Fruit fly (Drosophila melanogaster) whole organism, embryonic: ENCODE data around the gene CG33158.

Experiments used
- CG10147 ChIP-seq: fragments of 200-800 bp; sonication (Bioruptor generic); optimal IDR thresholded peaks from 2 replicates; lab custom pipeline; 2019; ENCODE audit warnings: missing biosample characterization, mild to moderate bottlenecking, missing genetic modification characterization, moderate library complexity
- CG10267 ChIP-seq: fragments of 200-800 bp; sonication (Bioruptor generic); optimal IDR thresholded peaks from 2 replicates; lab custom pipeline; 2018; ENCODE audit warnings: missing biosample characterization, mild to moderate bottlenecking, missing genetic modification characterization, moderate library complexity
- CG10565 ChIP-seq: fragments of 200-800 bp; sonication (Bioruptor generic); optimal IDR thresholded peaks from 3 replicates; lab custom pipeline; 2016; ENCODE audit warnings: missing biosample characterization, mild to moderate bottlenecking, missing genetic modification characterization
- CG12104 ChIP-seq: fragments of 200-800 bp; sonication (Bioruptor generic); optimal IDR thresholded peaks from 3 replicates; lab custom pipeline; 2016; ENCODE audit warnings: missing biosample characterization, missing genetic modification characterization
- CG12299 ChIP-seq: fragments of 200-800 bp; sonication (Bioruptor generic); optimal IDR thresholded peaks from 2 replicates; lab custom pipeline; 2018; ENCODE audit warnings: missing biosample characterization, mild to moderate bottlenecking, missing genetic modification characterization
- CG14014 ChIP-seq: fragments of 200-800 bp; sonication (Bioruptor generic); IDR thresholded peaks from 2 replicates; pipeline ENCODE4 v1.3.6; 2022; ENCODE audit warnings: missing biosample characterization, missing genetic modification characterization
- CG15269 ChIP-seq: fragments of 200-800 bp; sonication (Bioruptor generic); optimal IDR thresholded peaks from 2 replicates; lab custom pipeline; 2018; ENCODE audit warnings: missing biosample characterization, mild to moderate bottlenecking, missing genetic modification characterization, moderate library complexity
- CG15479 ChIP-seq: fragments of 200-800 bp; sonication (Bioruptor generic); optimal IDR thresholded peaks from 3 replicates; lab custom pipeline; 2019; ENCODE audit warnings: missing biosample characterization, mild to moderate bottlenecking, missing genetic modification characterization, moderate library complexity
- CG16815 ChIP-seq: fragments of 200-800 bp; sonication (Bioruptor generic); optimal IDR thresholded peaks from 3 replicates; lab custom pipeline; 2017; ENCODE audit warnings: missing biosample characterization, mild to moderate bottlenecking, missing genetic modification characterization
- CG17612 ChIP-seq: fragments of 200-800 bp; sonication (Bioruptor generic); IDR thresholded peaks from 2 replicates; pipeline ENCODE4 v1.3.6; 2022; ENCODE audit warnings: missing biosample characterization, missing genetic modification characterization
- CG2712 ChIP-seq: fragments of 200-800 bp; optimal IDR thresholded peaks from 3 replicates; lab custom pipeline; 2019; ENCODE audit warnings: missing biosample characterization, mild to moderate bottlenecking, missing genetic modification characterization, moderate library complexity
- CG5180 ChIP-seq: fragments of 200-800 bp; sonication (Bioruptor generic); optimal IDR thresholded peaks from 3 replicates; lab custom pipeline; 2017; ENCODE audit warnings: missing biosample characterization, missing genetic modification characterization, mild to moderate bottlenecking, moderate library complexity, missing genetic modification reagents
- CG5953 ChIP-seq: fragments of 200-800 bp; sonication (Bioruptor generic); IDR thresholded peaks from 2 replicates; pipeline ENCODE4 v1.3.6; 2022; ENCODE audit warnings: missing biosample characterization, missing genetic modification characterization
- CG7357 ChIP-seq: fragments of 200-800 bp; sonication (Bioruptor generic); IDR thresholded peaks from 3 replicates; pipeline ENCODE4 v1.3.6; 2022; ENCODE audit warnings: missing biosample characterization, missing genetic modification characterization
- Elba2 ChIP-seq: fragments of 200-800 bp; sonication (Bioruptor generic); optimal IDR thresholded peaks from 3 replicates; lab custom pipeline; 2016; ENCODE audit warnings: missing biosample characterization, missing genetic modification characterization
- Hsf ChIP-seq: fragments of 200-800 bp; sonication (Bioruptor generic); optimal IDR thresholded peaks from 3 replicates; lab custom pipeline; 2016; ENCODE audit warnings: missing biosample characterization, missing genetic modification characterization
- MESR4 ChIP-seq: fragments of 200-800 bp; sonication (Bioruptor generic); optimal IDR thresholded peaks from 2 replicates; lab custom pipeline; 2018; ENCODE audit warnings: missing biosample characterization, mild to moderate bottlenecking, missing genetic modification characterization, moderate library complexity
- Med ChIP-seq: fragments of 200-800 bp; sonication (Bioruptor generic); peaks from one replicate; lab custom pipeline; 2016; ENCODE audit warnings: missing biosample characterization, missing genetic modification characterization, mild to moderate bottlenecking, inconsistent platforms, moderate library complexity
- Neu2 ChIP-seq: fragments of 200-800 bp; sonication (Bioruptor generic); optimal IDR thresholded peaks from 3 replicates; lab custom pipeline; 2016; ENCODE audit warnings: missing biosample characterization, missing genetic modification characterization, borderline replicate concordance
- Nf-YA ChIP-seq: fragments of 200-800 bp; sonication (Bioruptor generic); IDR thresholded peaks from 2 replicates; pipeline ENCODE4 v1.3.6; 2022; ENCODE audit warnings: missing biosample characterization, missing genetic modification characterization
- Spps ChIP-seq: fragments of 200-800 bp; sonication (Bioruptor generic); optimal IDR thresholded peaks from 2 replicates; lab custom pipeline; 2018; ENCODE audit warnings: missing biosample characterization, mild to moderate bottlenecking, missing genetic modification characterization
- YL-1 ChIP-seq: fragments of 200-800 bp; sonication (Bioruptor generic); optimal IDR thresholded peaks from 3 replicates; lab custom pipeline; 2017; ENCODE audit warnings: missing biosample characterization, mild to moderate bottlenecking, missing genetic modification characterization
- caup ChIP-seq: fragments of 200-800 bp; sonication (Bioruptor generic); optimal IDR thresholded peaks from 3 replicates; lab custom pipeline; 2017; ENCODE audit warnings: missing biosample characterization, mild to moderate bottlenecking, missing genetic modification characterization, moderate library complexity; ENCODE audit not compliant: severe bottlenecking
- emc ChIP-seq: fragments of 200-800 bp; sonication (Bioruptor generic); optimal IDR thresholded peaks from 2 replicates; lab custom pipeline; 2016; ENCODE audit warnings: missing biosample characterization, missing genetic modification characterization
- gce ChIP-seq: fragments of 200-800 bp; sonication (Bioruptor generic); IDR thresholded peaks from 3 replicates; pipeline ENCODE4 v1.3.6; 2022; ENCODE audit warnings: missing biosample characterization, missing genetic modification characterization
- gfzf ChIP-seq: fragments of 200-800 bp; sonication (Bioruptor generic); optimal IDR thresholded peaks from 2 replicates; lab custom pipeline; 2016; ENCODE audit warnings: missing biosample characterization, mild to moderate bottlenecking, missing genetic modification characterization, moderate library complexity
- grau ChIP-seq: fragments of 200-800 bp; optimal IDR thresholded peaks from 3 replicates; lab custom pipeline; 2019; ENCODE audit warnings: missing biosample characterization, mild to moderate bottlenecking, missing genetic modification characterization, moderate library complexity
- gt ChIP-seq: fragments of 200-800 bp; sonication (Bioruptor generic); IDR thresholded peaks from 2 replicates; pipeline ENCODE4 v1.3.6; 2022; ENCODE audit warnings: missing biosample characterization, missing genetic modification characterization
- insv ChIP-seq, 2 experiments: fragments of 200-800 bp; sonication (Bioruptor generic); optimal IDR thresholded peaks; 3 replicates each; lab custom pipeline; 2016 to 2018; ENCODE audit warnings: missing biosample characterization in 2 of 2, missing genetic modification characterization in 2 of 2
- odd ChIP-seq: fragments of 200-800 bp; sonication (Bioruptor generic); optimal IDR thresholded peaks from 2 replicates; lab custom pipeline; 2017; ENCODE audit warnings: missing biosample characterization, mild to moderate bottlenecking, missing genetic modification characterization
- p53 ChIP-seq: fragments of 200-800 bp; sonication (Bioruptor generic); optimal IDR thresholded peaks from 2 replicates; lab custom pipeline; 2016; ENCODE audit warnings: missing biosample characterization, missing genetic modification characterization
- peb ChIP-seq: fragments of 200-800 bp; sonication (Bioruptor generic); IDR thresholded peaks from 2 replicates; pipeline ENCODE4 v1.3.6; 2022; ENCODE audit warnings: missing biosample characterization, missing genetic modification characterization
- sima ChIP-seq: fragments of 200-800 bp; sonication (Bioruptor generic); optimal IDR thresholded peaks from 2 replicates; lab custom pipeline; 2016; ENCODE audit warnings: missing biosample characterization, missing genetic modification characterization
- slbo ChIP-seq: fragments of 200-800 bp; sonication (Bioruptor generic); IDR thresholded peaks from 2 replicates; pipeline ENCODE4 v1.3.6; 2022; ENCODE audit warnings: missing biosample characterization, missing genetic modification characterization
- sr ChIP-seq: fragments of 200-800 bp; sonication (Bioruptor generic); IDR thresholded peaks from 3 replicates; pipeline ENCODE4 v1.3.6; 2022; ENCODE audit warnings: missing biosample characterization, missing genetic modification characterization
- stwl ChIP-seq: fragments of 200-800 bp; sonication (Bioruptor generic); optimal IDR thresholded peaks from 3 replicates; lab custom pipeline; 2018; ENCODE audit warnings: missing biosample characterization, mild to moderate bottlenecking, missing genetic modification characterization, moderate library complexity
- twi ChIP-seq: fragments of 200-800 bp; optimal IDR thresholded peaks from 2 replicates; lab custom pipeline; 2019; ENCODE audit warnings: missing biosample characterization, mild to moderate bottlenecking, missing genetic modification characterization, moderate library complexity

The CG33158 gene

dm6 chr3L:16419059-16419773, at the start of gene CG33158, which contains the start of gene TyrRS (continued):
- peak; percentile 15 for TF ChIP-seq CG2712 (tag; lab: Kevin White, UChicago)
- no peak for TF ChIP-seq gt (GFP tag; lab: Robert Waterston, UW)
- no peak for TF ChIP-seq Hsf (GFP tag; lab: Kevin White, UChicago)
- TF ChIP-seq CG15479 (GFP tag; lab: Kevin White, UChicago), result peak; percentile 74
- TF ChIP-seq YL-1, result peak; percentile 49
- TF ChIP-seq gce (GFP tag; lab: Robert Waterston, UW), result no peak
- no peak for TF ChIP-seq Spps (tag; lab: Kevin White, UChicago)
- TF ChIP-seq CG10565 (GFP tag; lab: Kevin White, UChicago), result no peak
- no peak for TF ChIP-seq CG17612 (GFP tag; lab: Robert Waterston, UW)
- TF ChIP-seq sima (GFP tag; lab: Kevin White, UChicago), result no peak
- TF ChIP-seq CG15269 (tag; lab: Kevin White, UChicago), result no peak
- no peak for TF ChIP-seq CG12299 (tag; lab: Kevin White, UChicago)
- TF ChIP-seq CG10267 (tag; lab: Kevin White, UChicago), result peak; percentile 28
- no peak for TF ChIP-seq odd
- TF ChIP-seq stwl, result peak; percentile 15
- no peak for TF ChIP-seq CG5180 (GFP tag; lab: Kevin White, UChicago)
- peak; percentile 59 for TF ChIP-seq Elba2 (GFP tag; lab: Kevin White, UChicago)
- no peak for TF ChIP-seq CG14014 (GFP tag; lab: Robert Waterston, UW)
- TF ChIP-seq twi, result peak; percentile 29
- peak; percentile 78 for TF ChIP-seq Med
- TF ChIP-seq CG10147 (GFP tag; lab: Kevin White, UChicago), result no peak
- no peak for TF ChIP-seq CG16815 (GFP tag; lab: Kevin White, UChicago)
- TF ChIP-seq Nf-YA (GFP tag; lab: Robert Waterston, UW), result no peak
- TF ChIP-seq Neu2 (GFP tag; lab: Kevin White, UChicago), result no peak
- no peak for TF ChIP-seq grau (tag; lab: Kevin White, UChicago)
- no peak for TF ChIP-seq emc
- TF ChIP-seq p53 (GFP tag; lab: Kevin White, UChicago), result no peak
- no peak for TF ChIP-seq peb (GFP tag; lab: Robert Waterston, UW)
- TF ChIP-seq insv (GFP tag; optimal IDR thresholded peaks at IDR 0.05; lab: Kevin White, UChicago), result peak; percentile 51 to 94
- TF ChIP-seq CG7357, result no peak
- no peak for TF ChIP-seq sr (GFP tag; lab: Robert Waterston, UW)
- TF ChIP-seq gfzf (GFP tag; lab: Kevin White, UChicago), result peak; percentile 77
- TF ChIP-seq slbo (GFP tag; lab: Robert Waterston, UW), result peak; percentile 17; the same call in 1 of the 2 replicates
- TF ChIP-seq CG5953, result no peak
- TF ChIP-seq MESR4 (GFP tag; lab: Kevin White, UChicago), result peak; percentile 55
- no peak for TF ChIP-seq caup (GFP tag; lab: Kevin White, UChicago)
- TF ChIP-seq CG12104, result no peak
